Worm (Caenorhabditis elegans) whole organism, L4 larva: ENCODE results near the gene R08C7.5.

ENCODE experiments used
- D1046.2 ChIP-seq: fragments of 200-800 bp; sonication (Bioruptor generic); IDR thresholded peaks from 2 replicates; pipeline ENCODE4 v1.3.6; 2022; ENCODE audit warnings: missing genetic modification characterization, missing compliant biosample characterization
- F44E2.7 ChIP-seq: fragments of 200-800 bp; sonication (Bioruptor generic); IDR thresholded peaks from 2 replicates; pipeline ENCODE4 v2.1.2; 2022; ENCODE audit warnings: missing genetic modification characterization, missing compliant biosample characterization
- F49E8.2 ChIP-seq: sonication (generic microtip); optimal IDR thresholded peaks from 2 replicates; lab custom pipeline; 2016; ENCODE audit warnings: missing compliant biosample characterization, mild to moderate bottlenecking, missing genetic modification characterization, borderline replicate concordance
- T20F7.1 ChIP-seq: fragments of 200-800 bp; sonication (Bioruptor generic); optimal IDR thresholded peaks from 2 replicates; lab custom pipeline; 2018; ENCODE audit warnings: mild to moderate bottlenecking, missing genetic modification characterization, missing compliant biosample characterization
- T26A8.4 ChIP-seq: fragments of 200-800 bp; sonication (Bioruptor generic); IDR thresholded peaks from 2 replicates; pipeline ENCODE4 v1.3.6; 2022; ENCODE audit warnings: missing genetic modification characterization, missing compliant biosample characterization
- Y105C5A.15 ChIP-seq: fragments of 200-800 bp; sonication (Bioruptor generic); IDR thresholded peaks from 2 replicates; pipeline ENCODE4 v1.3.6; 2022; ENCODE audit warnings: missing genetic modification characterization, missing compliant biosample characterization
- aha-1 ChIP-seq: fragments of 150-350 bp; peaks from one replicate; lab custom pipeline; 2014; ENCODE audit warnings: missing biosample characterization, missing genetic modification characterization
- ama-1 ChIP-seq: fragments of 150-350 bp; optimal IDR thresholded peaks from 2 replicates; lab custom pipeline; 2014; ENCODE audit warnings: inconsistent platforms, mixed read lengths
- arid-1 ChIP-seq: fragments of 200-800 bp; sonication (Bioruptor generic); conservative IDR thresholded peaks from 2 replicates; pipeline ENCODE4 v1.3.6; 2022; ENCODE audit warnings: missing genetic modification reagents, missing genetic modification characterization, missing compliant biosample characterization
- attf-4 ChIP-seq: sonication (generic microtip); optimal IDR thresholded peaks from 3 replicates; lab custom pipeline; 2017; ENCODE audit warnings: missing biosample characterization, missing genetic modification characterization
- ceh-82 ChIP-seq: sonication (generic microtip); optimal IDR thresholded peaks from 2 replicates; lab custom pipeline; 2017; ENCODE audit warnings: missing biosample characterization, missing genetic modification characterization
- ces-1 ChIP-seq: fragments of 150-350 bp; sonication (generic microtip); optimal IDR thresholded peaks from 4 replicates; lab custom pipeline; 2014; ENCODE audit warnings: missing biosample characterization, missing genetic modification reagents, missing genetic modification characterization
- cey-2 ChIP-seq: sonication (generic microtip); optimal IDR thresholded peaks from 3 replicates; lab custom pipeline; 2017; ENCODE audit warnings: missing genetic modification characterization, mild to moderate bottlenecking, missing compliant biosample characterization, antibody characterized with exemption, borderline replicate concordance; ENCODE audit not compliant: insufficient read depth
- daf-19 ChIP-seq: fragments of 200-800 bp; sonication (Bioruptor generic); conservative IDR thresholded peaks from 2 replicates; pipeline ENCODE4 v1.3.6; 2022; ENCODE audit warnings: missing genetic modification characterization, missing compliant biosample characterization
- dmd-6 ChIP-seq: fragments of 200-800 bp; sonication (Bioruptor generic); IDR thresholded peaks from 2 replicates; pipeline ENCODE4 v1.3.6; 2022; ENCODE audit warnings: missing genetic modification reagents, missing genetic modification characterization, missing compliant biosample characterization
- dpl-1 ChIP-seq: fragments of 150-350 bp; optimal IDR thresholded peaks from 2 replicates; lab custom pipeline; 2014; ENCODE audit warnings: missing biosample characterization, missing genetic modification reagents, missing genetic modification characterization
- dve-1 ChIP-seq: sonication (generic microtip); optimal IDR thresholded peaks from 2 replicates; lab custom pipeline; 2017; ENCODE audit warnings: antibody characterized with exemption, mild to moderate bottlenecking, missing genetic modification characterization, missing compliant biosample characterization; ENCODE audit not compliant: insufficient read depth
- fos-1 ChIP-seq: fragments of 150-350 bp; optimal IDR thresholded peaks from 2 replicates; lab custom pipeline; 2014; ENCODE audit warnings: missing biosample characterization, missing genetic modification characterization
- hif-1 ChIP-seq, 2 experiments: sonication (generic microtip); optimal IDR thresholded peaks; 2 replicates each; lab custom pipeline; 2016 to 2017; ENCODE audit warnings: missing compliant biosample characterization in 2 of 2, missing genetic modification characterization in 2 of 2, missing genetic modification reagents in 2 of 2, missing genotype in 2 of 2, mild to moderate bottlenecking in 1 of 2
- hlh-11 ChIP-seq: fragments of 200-800 bp; sonication (Bioruptor generic); optimal IDR thresholded peaks from 2 replicates; lab custom pipeline; 2018; ENCODE audit warnings: mild to moderate bottlenecking, missing genetic modification characterization, missing compliant biosample characterization
- hlh-30 ChIP-seq: sonication (generic microtip); optimal IDR thresholded peaks from 2 replicates; lab custom pipeline; 2017; ENCODE audit warnings: antibody characterized with exemption, mild to moderate bottlenecking, missing genetic modification characterization, missing compliant biosample characterization; ENCODE audit not compliant: insufficient read depth
- lin-1 ChIP-seq: fragments of 200-800 bp; sonication (Bioruptor generic); IDR thresholded peaks from 2 replicates; pipeline ENCODE4 v1.3.6; 2022; ENCODE audit warnings: missing genetic modification reagents, missing genetic modification characterization, missing compliant biosample characterization
- lin-29 ChIP-seq: fragments of 200-800 bp; sonication (Bioruptor generic); IDR thresholded peaks from 2 replicates; pipeline ENCODE4 v1.3.6; 2022; ENCODE audit warnings: missing genetic modification reagents, missing genetic modification characterization, missing compliant biosample characterization
- lin-38 ChIP-seq: fragments of 200-800 bp; sonication (Bioruptor generic); IDR thresholded peaks from 2 replicates; pipeline ENCODE4 v1.3.6; 2022; ENCODE audit warnings: missing genetic modification reagents, missing genetic modification characterization, missing compliant biosample characterization
- lin-39 ChIP-seq: fragments of 150-350 bp; optimal IDR thresholded peaks from 2 replicates; lab custom pipeline; 2014; ENCODE audit warnings: missing biosample characterization, missing genetic modification reagents, missing genetic modification characterization
- lir-3 ChIP-seq: sonication (generic microtip); optimal IDR thresholded peaks from 2 replicates; lab custom pipeline; 2016; ENCODE audit warnings: mild to moderate bottlenecking, missing genetic modification characterization, missing compliant biosample characterization
- lsy-2 ChIP-seq, 2 experiments: fragments of 150-350 bp in 1 of 2; sonication (generic microtip) in 1 of 2; optimal IDR thresholded peaks; 2 replicates each; lab custom pipeline; 2014 to 2017; ENCODE audit warnings: missing biosample characterization in 2 of 2, missing genetic modification characterization in 2 of 2
- mdl-1 ChIP-seq, 2 experiments: fragments of 150-350 bp in 1 of 2; sonication (generic microtip) in 1 of 2; optimal IDR thresholded peaks; 2 replicates each; lab custom pipeline; 2014 to 2017; ENCODE audit warnings: missing biosample characterization in 2 of 2, missing genetic modification characterization in 2 of 2
- mdt-29 ChIP-seq: fragments of 200-800 bp; sonication (Bioruptor generic); IDR thresholded peaks from 2 replicates; pipeline ENCODE4 v1.3.6; 2022; ENCODE audit warnings: missing genetic modification reagents, missing genetic modification characterization, missing compliant biosample characterization
- mep-1 ChIP-seq: fragments of 150-350 bp; sonication (generic microtip); optimal IDR thresholded peaks from 3 replicates; lab custom pipeline; 2014; ENCODE audit warnings: missing biosample characterization, missing genetic modification characterization
- nhr-10 ChIP-seq: fragments of 150-350 bp; optimal IDR thresholded peaks from 2 replicates; lab custom pipeline; 2014; ENCODE audit warnings: missing biosample characterization, missing genetic modification characterization
- nhr-111 ChIP-seq: fragments of 200-800 bp; sonication (Bioruptor generic); optimal IDR thresholded peaks from 2 replicates; lab custom pipeline; 2018; ENCODE audit warnings: mild to moderate bottlenecking, missing genetic modification characterization, missing compliant biosample characterization
- nhr-25 ChIP-seq: sonication (generic microtip); optimal IDR thresholded peaks from 2 replicates; lab custom pipeline; 2017; ENCODE audit warnings: missing genetic modification characterization, mild to moderate bottlenecking, missing compliant biosample characterization, antibody characterized with exemption, moderate library complexity, borderline replicate concordance; ENCODE audit not compliant: insufficient read depth
- nhr-28 ChIP-seq: fragments of 150-350 bp; optimal IDR thresholded peaks from 2 replicates; lab custom pipeline; 2014; ENCODE audit warnings: missing biosample characterization, missing genetic modification characterization
- nhr-41 ChIP-seq: fragments of 200-800 bp; sonication (Bioruptor generic); IDR thresholded peaks from 2 replicates; pipeline ENCODE4 v1.3.6; 2022; ENCODE audit warnings: missing genetic modification reagents, missing genetic modification characterization, missing compliant biosample characterization
- rbr-2 ChIP-seq: sonication (generic microtip); optimal IDR thresholded peaks from 2 replicates; lab custom pipeline; 2016; ENCODE audit warnings: missing genotype, missing genetic modification characterization, missing compliant biosample characterization
- saeg-2 ChIP-seq: fragments of 200-800 bp; sonication (Bioruptor generic); IDR thresholded peaks from 2 replicates; pipeline ENCODE4 v1.3.6; 2022; ENCODE audit warnings: missing genetic modification reagents, missing genetic modification characterization, missing compliant biosample characterization
- sdz-12 ChIP-seq: fragments of 200-800 bp; sonication (Bioruptor generic); optimal IDR thresholded peaks from 2 replicates; lab custom pipeline; 2018; ENCODE audit warnings: mild to moderate bottlenecking, missing genetic modification characterization, missing compliant biosample characterization
- set-16 ChIP-seq: fragments of 200-800 bp; sonication (Bioruptor generic); IDR thresholded peaks from 2 replicates; pipeline ENCODE4 v1.3.6; 2022; ENCODE audit warnings: missing genetic modification reagents, missing genetic modification characterization, missing compliant biosample characterization
- tra-1 ChIP-seq: fragments of 200-800 bp; sonication (Bioruptor generic); IDR thresholded peaks from 2 replicates; pipeline ENCODE4 v1.3.6; 2022; ENCODE audit warnings: missing genetic modification reagents, missing genetic modification characterization, missing compliant biosample characterization
- unc-130 ChIP-seq: sonication (generic microtip); optimal IDR thresholded peaks from 2 replicates; lab custom pipeline; 2016; ENCODE audit warnings: missing genetic modification reagents, missing genetic modification characterization, missing compliant biosample characterization
- unc-62 ChIP-seq, 3 experiments: fragments of 150-350 bp in 1 of 3; sonication (generic microtip); optimal IDR thresholded peaks in 2 of 3; peaks in 1 of 3; 1 replicate in 1 of 3; 2 replicates in 2 of 3; lab custom pipeline; 2014 to 2017; ENCODE audit warnings: missing biosample characterization in 3 of 3, missing genetic modification characterization in 3 of 3, missing genetic modification reagents in 3 of 3, missing genotype in 1 of 3
- zfp-2 ChIP-seq: sonication (generic microtip); optimal IDR thresholded peaks from 2 replicates; lab custom pipeline; 2016; ENCODE audit warnings: mild to moderate bottlenecking, missing genetic modification characterization, missing compliant biosample characterization
- zip-11 ChIP-seq: fragments of 200-800 bp; sonication (Bioruptor generic); IDR thresholded peaks from 2 replicates; pipeline ENCODE4 v1.3.6; 2022; ENCODE audit warnings: missing genetic modification characterization, missing compliant biosample characterization
- zip-2 ChIP-seq: fragments of 150-350 bp; optimal IDR thresholded peaks from 2 replicates; lab custom pipeline; 2014; ENCODE audit warnings: missing biosample characterization, missing genetic modification characterization

R08C7.5 gene

ce11 chrIV:4400350-4401326 lies 29.4 kb upstream of the R08C7.5 start, which contains the start of gene Y24D9A.6 (continued):
- no peak for TF ChIP-seq saeg-2 (GFP tag; lab: Robert Waterston, UW)
- peak; percentile 77 for TF ChIP-seq hlh-30
- no peak for TF ChIP-seq lir-3 (tag; lab: Kevin White, UChicago)
- peak; percentile 62 for TF ChIP-seq dmd-6 (GFP tag; lab: Robert Waterston, UW)
- no peak for TF ChIP-seq ces-1 (GFP tag; lab: Kevin White, UChicago)
- TF ChIP-seq zfp-2 (tag; lab: Kevin White, UChicago) = no peak
- no peak; the same call in 1 of the 2 replicates for TF ChIP-seq mdt-29 (GFP tag; lab: Robert Waterston, UW)

- peak; percentile 67 for TF ChIP-seq hlh-11 (tag; lab: Kevin White, UChicago)
- TF ChIP-seq dve-1 (tag; lab: Kevin White, UChicago) = peak; percentile 66
- TF ChIP-seq arid-1 = no peak
- TF ChIP-seq mep-1 = peak; percentile 66
- peak in 1 of 2 experiments; percentile 3 for TF ChIP-seq hif-1 (tag; optimal IDR thresholded peaks at IDR 0.05; lab: Kevin White, UChicago)
- no peak for TF ChIP-seq tra-1 (GFP tag; lab: Robert Waterston, UW)
- TF ChIP-seq ceh-82 (tag; lab: Kevin White, UChicago) = no peak
- TF ChIP-seq F49E8.2 (tag; lab: Kevin White, UChicago) = no peak
- TF ChIP-seq F44E2.7 (GFP tag; lab: Robert Waterston, UW) = no peak
- TF ChIP-seq unc-130 (GFP tag; lab: Kevin White, UChicago) = no peak
- no peak for TF ChIP-seq nhr-111 (GFP tag; lab: Kevin White, UChicago)
- peak; percentile 32 for TF ChIP-seq aha-1
- TF ChIP-seq fos-1 (tag; lab: Kevin White, UChicago) = no peak
- TF ChIP-seq lsy-2 (tag; optimal IDR thresholded peaks at IDR 0.05; lab: Kevin White, UChicago) = peak in 1 of 2 experiments; percentile 52
- peak; percentile 60 for TF ChIP-seq nhr-28
- no peak for TF ChIP-seq Y105C5A.15 (GFP tag; lab: Robert Waterston, UW)
- peak; percentile 4 for TF ChIP-seq nhr-25 (tag; lab: Kevin White, UChicago)
- no peak for TF ChIP-seq zip-11
- no peak for TF ChIP-seq daf-19 (GFP tag; lab: Robert Waterston, UW)
- TF ChIP-seq dpl-1 (GFP tag; lab: Kevin White, UChicago) = peak; percentile 20
- TF ChIP-seq lin-39 (tag; lab: Kevin White, UChicago) = no peak
- TF ChIP-seq lin-1 = no peak
- TF ChIP-seq nhr-41 = no peak
- TF ChIP-seq hlh-30 = peak; percentile 91
- no peak for TF ChIP-seq zip-2 (tag; lab: Kevin White, UChicago)
- TF ChIP-seq nhr-10 = no peak
- peak in 1 of 2 experiments; percentile 28 for TF ChIP-seq mdl-1 (tag; optimal IDR thresholded peaks at IDR 0.05; lab: Kevin White, UChicago)
- no peak for TF ChIP-seq lin-38 (GFP tag; lab: Robert Waterston, UW)
- peak; percentile 18 for TF ChIP-seq T20F7.1 (GFP tag; lab: Kevin White, UChicago)
Measured at ce11 chrIV:4402413-4402812, 27.6 kb upstream of the R08C7.5 start.

ce11 chrIV:4403870-4404269 lies 26.2 kb upstream of the R08C7.5 start:
- TF ChIP-seq lsy-2 (tag; optimal IDR thresholded peaks at IDR 0.05; lab: Kevin White, UChicago) = peak in 1 of 2 experiments; percentile 3
- peak; percentile 33 for TF ChIP-seq ama-1 (lab: Kevin White, UChicago)
- no peak for TF ChIP-seq Y105C5A.15 (GFP tag; lab: Robert Waterston, UW)
- TF ChIP-seq sdz-12 (GFP tag; lab: Kevin White, UChicago) = no peak
- no peak for TF ChIP-seq saeg-2 (GFP tag; lab: Robert Waterston, UW)
- TF ChIP-seq mep-1 = peak; percentile 5
- TF ChIP-seq nhr-25 (tag; lab: Kevin White, UChicago) = peak; percentile 37
- TF ChIP-seq T26A8.4 (GFP tag; lab: Robert Waterston, UW) = peak; percentile 31; the same call in 1 of the 2 replicates
- no peak for TF ChIP-seq attf-4 (tag; lab: Kevin White, UChicago)
- TF ChIP-seq set-16 (GFP tag; lab: Robert Waterston, UW) = no peak
- peak in 1 of 2 experiments; percentile 48 for TF ChIP-seq unc-62 (GFP tag; optimal IDR thresholded peaks at IDR 0.05 in 1 of 2; lab: Kevin White, UChicago)
- TF ChIP-seq unc-62 (tag; optimal IDR thresholded peaks at IDR 0.05; lab: Kevin White, UChicago) = no peak
- peak; percentile 12 for TF ChIP-seq rbr-2
- no peak for TF ChIP-seq lin-29 (GFP tag; lab: Robert Waterston, UW)
- TF ChIP-seq cey-2 (tag; lab: Kevin White, UChicago) = no peak
- TF ChIP-seq D1046.2 (GFP tag; lab: Robert Waterston, UW) = no peak
- TF ChIP-seq hlh-30 = no peak
- TF ChIP-seq zfp-2 (tag; lab: Kevin White, UChicago) = no peak
